Worm (Caenorhabditis elegans): ENCODE data around the gene C49F8.1.

Gene C49F8.1

DNA sequence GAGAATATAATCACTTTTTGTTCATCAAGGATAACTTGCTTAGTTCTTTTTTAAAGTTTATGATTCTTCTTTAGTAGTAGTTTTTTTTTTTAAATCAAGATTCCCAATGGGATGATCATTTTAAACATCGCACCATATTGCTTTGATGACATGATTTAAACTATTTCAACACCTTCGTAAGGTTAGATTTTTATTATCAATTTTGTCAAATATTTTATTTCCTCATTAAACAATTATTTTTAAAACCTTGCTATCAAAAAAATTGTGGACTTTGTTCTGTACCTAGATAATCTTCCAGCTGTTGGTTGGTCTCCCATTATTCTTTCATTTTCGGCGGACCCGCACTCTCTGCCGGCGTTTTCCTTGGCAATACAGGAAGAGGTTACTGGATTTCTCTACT, 33.4 kb downstream of the C49F8.1 start, which contains the start of gene sir-2.3:
TSS of gene sir-2.3 (plus strand) at position 301 of the 400 bp plus-strand sequence.
- peak; percentile 40 for TF ChIP-seq aha-1 (tag)
- TF ChIP-seq mdt-29 (GFP tag; IDR thresholded peaks at IDR 0.05), result no peak
- no peak for TF ChIP-seq F49E8.2 (tag; optimal IDR thresholded peaks at IDR 0.05; ENCODE audit: borderline replicate concordance)

DNA sequence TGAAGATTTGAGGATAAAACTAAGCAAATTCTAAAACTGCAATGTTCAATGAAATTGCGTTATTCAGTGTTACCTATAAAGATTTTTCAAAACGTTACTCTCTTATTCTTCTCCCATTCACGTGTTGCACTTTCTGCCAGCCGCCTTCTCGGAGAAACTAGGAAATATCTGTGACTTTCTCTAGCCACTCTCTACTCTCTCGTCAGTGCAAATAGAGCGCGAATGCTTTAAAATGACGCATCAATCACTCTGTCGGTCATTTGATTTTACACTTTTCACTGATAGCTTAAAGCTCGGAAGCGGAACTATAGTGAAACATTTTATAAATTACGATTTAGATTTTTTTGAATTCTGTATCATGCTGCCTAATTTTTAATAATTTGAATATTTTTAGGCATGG, 35.9 kb downstream of the C49F8.1 start:
- TF ChIP-seq daf-16 (GFP tag; optimal IDR thresholded peaks at IDR 0.05) (no peak), daf-16 (tag; optimal IDR thresholded peaks at IDR 0.05) (peak; percentile 30), hlh-11 (tag; optimal IDR thresholded peaks at IDR 0.05) (peak; percentile 92), hmg-1.1 (GFP tag; IDR thresholded peaks at IDR 0.05) (peak; percentile 39; the same call in 1 of the 2 replicates), pqm-1 (tag; optimal IDR thresholded peaks at IDR 0.05) (peak; percentile 11), duxl-1 (tag; optimal IDR thresholded peaks at IDR 0.05; ENCODE audit: poor library complexity) (no peak), nhr-111 (GFP tag; optimal IDR thresholded peaks at IDR 0.05) (no peak), php-3 (GFP tag; IDR thresholded peaks at IDR 0.05) (peak; percentile 73), T20F7.1 (GFP tag; optimal IDR thresholded peaks at IDR 0.05) (no peak), attf-4 (tag; optimal IDR thresholded peaks at IDR 0.05) (no peak), dpl-1 (GFP tag; optimal IDR thresholded peaks at IDR 0.05) (peak; percentile 45), ZK546.5 (tag; optimal IDR thresholded peaks at IDR 0.05) (no peak), tag-97 (GFP tag; IDR thresholded peaks at IDR 0.05) (no peak), nhr-28 (tag; optimal IDR thresholded peaks at IDR 0.05) (peak; percentile 92), ztf-11 (tag; optimal IDR thresholded peaks at IDR 0.05) (no peak), lir-3 (tag; optimal IDR thresholded peaks at IDR 0.05) (no peak), nhr-48 (tag; optimal IDR thresholded peaks at IDR 0.05) (peak; percentile 60), aha-1 (tag) (peak; percentile 49), mxl-2 (GFP tag; conservative IDR thresholded peaks at IDR 0.05) (peak; percentile 85), R02D3.7 (tag; optimal IDR thresholded peaks at IDR 0.05) (no peak), F10B5.3 (tag; optimal IDR thresholded peaks at IDR 0.05) (no peak), unc-62 (GFP tag; optimal IDR thresholded peaks at IDR 0.05 in 1 of 2) (peak in 1 of 2 experiments; percentile 99), unc-62 (tag; optimal IDR thresholded peaks at IDR 0.05) (no peak), dve-1 (tag; optimal IDR thresholded peaks at IDR 0.05; ENCODE audit: insufficient read depth) (peak; percentile 80), snpc-1.2 (GFP tag; IDR thresholded peaks at IDR 0.05) (no peak), ceh-28 (tag; optimal IDR thresholded peaks at IDR 0.05) (no peak), ZK337.2 (GFP tag; IDR thresholded peaks at IDR 0.05) (no peak), Y48G9A.11 (GFP tag; IDR thresholded peaks at IDR 0.05) (no peak), ztf-7 (tag; optimal IDR thresholded peaks at IDR 0.05) (peak; percentile 34), lsy-2 (tag; optimal IDR thresholded peaks at IDR 0.05) (peak in 1 of 2 experiments; percentile 74), D1046.2 (GFP tag; IDR thresholded peaks at IDR 0.05) (no peak), nhr-42 (GFP tag; IDR thresholded peaks at IDR 0.05) (no peak), sdz-12 (GFP tag; optimal IDR thresholded peaks at IDR 0.05) (no peak), tra-1 (GFP tag; IDR thresholded peaks at IDR 0.05) (peak; percentile 29; the same call in 1 of the 2 replicates), mxl-3 (GFP tag; optimal IDR thresholded peaks at IDR 0.05) (peak; percentile 69), hif-1 (tag; optimal IDR thresholded peaks at IDR 0.05) (peak in 1 of 2 experiments; percentile 65), F37D6.2 (tag; optimal IDR thresholded peaks at IDR 0.05) (no peak), nhr-237 (tag; optimal IDR thresholded peaks at IDR 0.05) (no peak), nhr-10 (tag; optimal IDR thresholded peaks at IDR 0.05) (peak; percentile 46), vab-7 (GFP tag; IDR thresholded peaks at IDR 0.05) (no peak), ctbp-1 (GFP tag; IDR thresholded peaks at IDR 0.05) (0 out of 2 replicates have a peak, but pooled peaks have one; percentile 19), nhr-77 (tag; optimal IDR thresholded peaks at IDR 0.05) (peak; percentile 75), ama-1 (optimal IDR thresholded peaks at IDR 0.05) (no peak), lin-38 (GFP tag; IDR thresholded peaks at IDR 0.05) (peak; percentile 81), mes-2 (tag; optimal IDR thresholded peaks at IDR 0.05; ENCODE audit: poor library complexity, severe bottlenecking) (peak; percentile 69), nhr-6 (tag; optimal IDR thresholded peaks at IDR 0.05) (peak; percentile 67), fkh-10 (GFP tag; optimal IDR thresholded peaks at IDR 0.05) (no peak), lin-1 (GFP tag; IDR thresholded peaks at IDR 0.05) (0 out of 2 replicates have a peak, but pooled peaks have one; percentile 52), mdt-29 (GFP tag; IDR thresholded peaks at IDR 0.05) (no peak)

All from whole organism, L4 larva.